Worm (Caenorhabditis elegans) whole organism, L3 larva: Measurements from ENCODE around the gene ech-6.

Source experiments
- ZK546.5 ChIP-seq: sonication (generic microtip); optimal IDR thresholded peaks from 2 replicates; lab custom pipeline; 2017; ENCODE audit warnings: missing biosample characterization, missing genetic modification characterization
- ama-1 ChIP-seq: fragments of 150-350 bp; optimal IDR thresholded peaks from 2 replicates; lab custom pipeline; 2018
- ceh-16 ChIP-seq: sonication (generic microtip); optimal IDR thresholded peaks from 2 replicates; lab custom pipeline; 2017; ENCODE audit warnings: missing biosample characterization, missing genetic modification characterization
- ceh-28 ChIP-seq: fragments of 150-350 bp; optimal IDR thresholded peaks from 2 replicates; lab custom pipeline; 2014; ENCODE audit warnings: missing biosample characterization, missing genetic modification reagents, missing genetic modification characterization
- ceh-82 ChIP-seq: fragments of 150-350 bp; optimal IDR thresholded peaks from 2 replicates; lab custom pipeline; 2014; ENCODE audit warnings: missing biosample characterization, missing genetic modification characterization
- ceh-9 ChIP-seq: sonication (generic microtip); optimal IDR thresholded peaks from 2 replicates; lab custom pipeline; 2018; ENCODE audit warnings: missing biosample characterization, missing genetic modification characterization
- daf-12 ChIP-seq: fragments of 150-350 bp; optimal IDR thresholded peaks from 2 replicates; lab custom pipeline; 2014; ENCODE audit warnings: missing biosample characterization, missing genetic modification reagents, missing genetic modification characterization
- egl-27 ChIP-seq: sonication (generic microtip); optimal IDR thresholded peaks from 4 replicates; lab custom pipeline; 2017; ENCODE audit warnings: missing biosample characterization, missing genetic modification reagents, missing genetic modification characterization
- egl-5 ChIP-seq: fragments of 150-350 bp; optimal IDR thresholded peaks from 2 replicates; lab custom pipeline; 2017; ENCODE audit warnings: missing biosample characterization, missing genetic modification reagents, missing genetic modification characterization, inconsistent platforms
- elt-1 ChIP-seq: fragments of 150-350 bp; optimal IDR thresholded peaks from 2 replicates; lab custom pipeline; 2014; ENCODE audit warnings: missing biosample characterization, missing genetic modification characterization
- elt-2 ChIP-seq: sonication (generic microtip); optimal IDR thresholded peaks from 2 replicates; lab custom pipeline; 2016; ENCODE audit warnings: missing genetic modification reagents, mild to moderate bottlenecking, missing genetic modification characterization, missing compliant biosample characterization
- eor-1 ChIP-seq, 2 experiments: fragments of 150-350 bp; optimal IDR thresholded peaks; 2 replicates each; lab custom pipeline; 2014 to 2018; ENCODE audit warnings: missing biosample characterization in 2 of 2, missing genetic modification characterization in 2 of 2
- fkh-10 ChIP-seq: sonication (generic microtip); optimal IDR thresholded peaks from 2 replicates; lab custom pipeline; 2017; ENCODE audit warnings: missing biosample characterization, missing genetic modification reagents, missing genetic modification characterization
- fkh-2 ChIP-seq: fragments of 150-350 bp; optimal IDR thresholded peaks from 2 replicates; lab custom pipeline; 2014; ENCODE audit warnings: missing biosample characterization, missing genetic modification reagents, missing genetic modification characterization
- fos-1 ChIP-seq: fragments of 150-350 bp; optimal IDR thresholded peaks from 2 replicates; lab custom pipeline; 2014; ENCODE audit warnings: missing biosample characterization, missing genetic modification characterization
- hmg-11 ChIP-seq: sonication (generic microtip); optimal IDR thresholded peaks from 2 replicates; lab custom pipeline; 2016; ENCODE audit warnings: missing genetic modification characterization, missing compliant biosample characterization
- jun-1 ChIP-seq: fragments of 150-350 bp; optimal IDR thresholded peaks from 2 replicates; lab custom pipeline; 2014; ENCODE audit warnings: missing biosample characterization, missing genetic modification reagents, missing genetic modification characterization
- lin-15B ChIP-seq: fragments of 150-350 bp; optimal IDR thresholded peaks from 2 replicates; lab custom pipeline; 2014; ENCODE audit warnings: missing biosample characterization, missing genetic modification characterization
- lin-39 ChIP-seq: fragments of 150-350 bp; optimal IDR thresholded peaks from 2 replicates; lab custom pipeline; 2018; ENCODE audit warnings: missing biosample characterization, missing genetic modification reagents, missing genetic modification characterization
- mdl-1 ChIP-seq: fragments of 150-350 bp; optimal IDR thresholded peaks from 2 replicates; lab custom pipeline; 2014; ENCODE audit warnings: missing biosample characterization, missing genetic modification characterization
- nhr-12 ChIP-seq: fragments of 150-350 bp; optimal IDR thresholded peaks from 2 replicates; lab custom pipeline; 2014; ENCODE audit warnings: missing biosample characterization, missing genetic modification characterization
- nhr-23 ChIP-seq: fragments of 150-350 bp; optimal IDR thresholded peaks from 2 replicates; lab custom pipeline; 2014; ENCODE audit warnings: missing biosample characterization, missing genetic modification reagents, missing genetic modification characterization
- nhr-25 ChIP-seq: sonication (generic microtip); optimal IDR thresholded peaks from 2 replicates; lab custom pipeline; 2017; ENCODE audit warnings: missing biosample characterization, missing genetic modification characterization
- nhr-67 ChIP-seq: fragments of 150-350 bp; optimal IDR thresholded peaks from 2 replicates; lab custom pipeline; 2014; ENCODE audit warnings: missing biosample characterization, missing genetic modification characterization
- nhr-76 ChIP-seq: fragments of 150-350 bp; sonication (generic microtip); optimal IDR thresholded peaks from 5 replicates; lab custom pipeline; 2014; ENCODE audit warnings: missing biosample characterization, missing genetic modification characterization
- pha-4 ChIP-seq: fragments of 150-350 bp; optimal IDR thresholded peaks from 2 replicates; lab custom pipeline; 2014; ENCODE audit warnings: missing biosample characterization, missing genetic modification reagents, missing genetic modification characterization
- pqm-1 ChIP-seq: fragments of 150-350 bp; optimal IDR thresholded peaks from 2 replicates; lab custom pipeline; 2017; ENCODE audit warnings: missing biosample characterization, missing genetic modification characterization, inconsistent platforms
- sea-2 ChIP-seq: fragments of 150-350 bp; sonication (generic microtip); optimal IDR thresholded peaks from 4 replicates; lab custom pipeline; 2014; ENCODE audit warnings: missing biosample characterization, missing genetic modification reagents, missing genetic modification characterization
- skn-1 ChIP-seq: fragments of 150-350 bp; optimal IDR thresholded peaks from 2 replicates; lab custom pipeline; 2014; ENCODE audit warnings: missing biosample characterization, missing genetic modification characterization
- snpc-4 ChIP-seq: fragments of 150-350 bp; optimal IDR thresholded peaks from 2 replicates; lab custom pipeline; 2014; ENCODE audit warnings: missing biosample characterization, missing genetic modification characterization
- tbx-2 ChIP-seq: sonication (generic microtip); optimal IDR thresholded peaks from 2 replicates; lab custom pipeline; 2016; ENCODE audit warnings: mild to moderate bottlenecking, missing genetic modification characterization, missing compliant biosample characterization
- unc-39 ChIP-seq: sonication (generic microtip); optimal IDR thresholded peaks from 4 replicates; lab custom pipeline; 2017; ENCODE audit warnings: missing biosample characterization, missing genetic modification characterization
- unc-62 ChIP-seq: fragments of 150-350 bp; sonication (generic microtip); optimal IDR thresholded peaks from 4 replicates; lab custom pipeline; 2014; ENCODE audit warnings: missing biosample characterization, missing genetic modification reagents, missing genetic modification characterization
- zag-1 ChIP-seq: fragments of 150-350 bp; optimal IDR thresholded peaks from 2 replicates; lab custom pipeline; 2014; ENCODE audit warnings: missing biosample characterization, missing genetic modification characterization
- ztf-11 ChIP-seq: fragments of 150-350 bp; optimal IDR thresholded peaks from 2 replicates; lab custom pipeline; 2014; ENCODE audit warnings: missing biosample characterization, missing genetic modification characterization
- ztf-4 ChIP-seq: fragments of 150-350 bp; optimal IDR thresholded peaks from 2 replicates; lab custom pipeline; 2014; ENCODE audit warnings: missing biosample characterization, missing genetic modification characterization

ech-6 gene

ce11 chrIII:9731313-9731912 lies 21.3 kb downstream of the ech-6 start:
- TF ChIP-seq unc-62 (peak; percentile 42), lin-39 (tag; lab: Kevin White, UChicago) (peak; percentile 66), pha-4 (tag; lab: Kevin White, UChicago) (no peak)

ce11 chrIII:9730407-9730806 lies 22.3 kb downstream of the ech-6 start:
- TF ChIP-seq mdl-1 (tag; lab: Kevin White, UChicago) (no peak), sea-2 (GFP tag; lab: Kevin White, UChicago) (no peak), fkh-10 (no peak)

- TF ChIP-seq ztf-4 (tag; lab: Kevin White, UChicago), result no peak
- TF ChIP-seq fkh-10, result no peak
- no peak for TF ChIP-seq nhr-23 (tag; lab: Kevin White, UChicago)
- no peak for TF ChIP-seq nhr-25 (tag; lab: Kevin White, UChicago)
- no peak for TF ChIP-seq ceh-16 (tag; lab: Kevin White, UChicago)
- TF ChIP-seq ceh-82 (tag; lab: Kevin White, UChicago), result no peak
- no peak for TF ChIP-seq nhr-12 (tag; lab: Kevin White, UChicago)
- no peak for TF ChIP-seq unc-39
- no peak for TF ChIP-seq pqm-1 (tag; lab: Kevin White, UChicago)
- no peak for TF ChIP-seq egl-5 (tag; lab: Kevin White, UChicago)
- TF ChIP-seq zag-1 (tag; lab: Kevin White, UChicago), result no peak
- no peak for TF ChIP-seq sea-2 (GFP tag; lab: Kevin White, UChicago)
- no peak for TF ChIP-seq lin-39 (tag; lab: Kevin White, UChicago)
- TF ChIP-seq ceh-9, result no peak
- no peak for TF ChIP-seq egl-27 (tag; lab: Kevin White, UChicago)
- no peak for TF ChIP-seq jun-1
- no peak for TF ChIP-seq daf-12
- no peak for TF ChIP-seq eor-1 (tag; optimal IDR thresholded peaks at IDR 0.05; lab: Kevin White, UChicago)
- TF ChIP-seq, all 47 proteins: peak for 0
These were observed 25.2 kb downstream of the ech-6 start, which contains the start of gene C07A9.12 for ce11 chrIII:9727439-9727838. Gene C07A9.12 (minus strand): TSS chrIII:9727539.

- TF ChIP-seq ztf-4 (tag; lab: Kevin White, UChicago) (no peak), fos-1 (tag; lab: Kevin White, UChicago) (no peak)
These were observed 27.6 kb downstream of the ech-6 start, which contains the start of gene clec-162 for ce11 chrIII:9725114-9725513. Gene clec-162 (minus strand): TSS chrIII:9725214.

- TF ChIP-seq mdl-1 (tag; lab: Kevin White, UChicago) (no peak), ceh-82 (tag; lab: Kevin White, UChicago) (no peak), ztf-11 (tag; lab: Kevin White, UChicago) (no peak), ceh-9 (no peak), fkh-2 (tag; lab: Kevin White, UChicago) (no peak), lin-15B (no peak), lin-39 (tag; lab: Kevin White, UChicago) (no peak), ceh-16 (tag; lab: Kevin White, UChicago) (no peak), elt-2 (tag; lab: Kevin White, UChicago) (peak; percentile 97), pha-4 (tag; lab: Kevin White, UChicago) (peak; percentile 35), nhr-76 (tag; lab: Kevin White, UChicago) (no peak), fos-1 (tag; lab: Kevin White, UChicago) (no peak), ama-1 (no peak), nhr-67 (tag; lab: Kevin White, UChicago) (no peak), tbx-2 (tag; lab: Kevin White, UChicago) (no peak), unc-62 (no peak), ztf-4 (tag; lab: Kevin White, UChicago) (no peak), snpc-4 (tag; lab: Kevin White, UChicago) (no peak), ceh-28 (tag; lab: Kevin White, UChicago) (no peak), jun-1 (peak; percentile 16), daf-12 (no peak), elt-1 (tag; lab: Kevin White, UChicago) (no peak), egl-5 (tag; lab: Kevin White, UChicago) (no peak), ZK546.5 (no peak), egl-27 (tag; lab: Kevin White, UChicago) (no peak), skn-1 (tag; lab: Kevin White, UChicago) (no peak), nhr-23 (tag; lab: Kevin White, UChicago) (no peak), hmg-11 (no peak), nhr-12 (tag; lab: Kevin White, UChicago) (no peak), pqm-1 (tag; lab: Kevin White, UChicago) (peak; percentile 95)
- TF ChIP-seq, all 47 proteins: peak for 4
These were observed 30.7 kb downstream of the ech-6 start for ce11 chrIII:9721991-9722390.
